Fruit fly (Drosophila melanogaster) whole organism, wandering third instar larva: ENCODE results near the gene CG42586.

Experiments used
- Abd-B ChIP-seq: fragments of >200 bp; optimal IDR thresholded peaks from 2 replicates; lab custom pipeline; 2017; ENCODE audit warnings: missing biosample characterization, missing genetic modification characterization
- Dfd ChIP-seq: fragments of >200 bp; optimal IDR thresholded peaks from 2 replicates; lab custom pipeline; 2017; ENCODE audit warnings: missing biosample characterization, missing genetic modification characterization
- Hr78 ChIP-seq: fragments of >200 bp; optimal IDR thresholded peaks from 2 replicates; lab custom pipeline; 2017; ENCODE audit warnings: missing biosample characterization, missing genetic modification characterization
- Hr83 ChIP-seq: fragments of 200-300 bp; sonication (Bioruptor generic); optimal IDR thresholded peaks from 2 replicates; lab custom pipeline; 2016; ENCODE audit warnings: missing biosample characterization, mild to moderate bottlenecking, missing genetic modification characterization, moderate library complexity; ENCODE audit not compliant: poor library complexity, severe bottlenecking
- Mio ChIP-seq: sonication (Bioruptor generic); optimal IDR thresholded peaks from 2 replicates; lab custom pipeline; 2016; ENCODE audit warnings: missing biosample characterization, missing genetic modification characterization
- fru ChIP-seq: fragments of 200-800 bp; sonication (Bioruptor generic); optimal IDR thresholded peaks from 3 replicates; lab custom pipeline; 2016; ENCODE audit warnings: missing biosample characterization, mild to moderate bottlenecking, missing genetic modification characterization
- h ChIP-seq: fragments of 200-800 bp; sonication (Bioruptor generic); optimal IDR thresholded peaks from 3 replicates; lab custom pipeline; 2016; ENCODE audit warnings: missing biosample characterization, mild to moderate bottlenecking, missing genetic modification characterization
- rgr ChIP-seq: fragments of 200-800 bp; sonication (Bioruptor generic); optimal IDR thresholded peaks from 3 replicates; lab custom pipeline; 2016; ENCODE audit warnings: missing biosample characterization, mild to moderate bottlenecking, missing genetic modification characterization

dm6 chr2L:14697938-14698337, 43.7 kb downstream of the CG42586 start:
- TF ChIP-seq Hr78 (GFP tag; lab: Kevin White, UChicago): no peak
- TF ChIP-seq Mio (GFP tag; lab: Kevin White, UChicago): no peak
- TF ChIP-seq h (GFP tag; lab: Kevin White, UChicago): no peak
- no peak for TF ChIP-seq Abd-B (GFP tag; lab: Kevin White, UChicago)
- no peak for TF ChIP-seq rgr (GFP tag; lab: Kevin White, UChicago)
- no peak for TF ChIP-seq Hr83 (GFP tag; lab: Kevin White, UChicago)
- no peak for TF ChIP-seq Dfd
- no peak for TF ChIP-seq fru (GFP tag; lab: Kevin White, UChicago)
